Worm (Caenorhabditis elegans) whole organism, L4 larva: ENCODE data around the gene tiar-2.

Experiments used
- F49E8.2 ChIP-seq: sonication (generic microtip); optimal IDR thresholded peaks from 2 replicates; lab custom pipeline; 2016; ENCODE audit warnings: missing compliant biosample characterization, mild to moderate bottlenecking, missing genetic modification characterization, borderline replicate concordance
- T20F7.1 ChIP-seq: fragments of 200-800 bp; sonication (Bioruptor generic); optimal IDR thresholded peaks from 2 replicates; lab custom pipeline; 2018; ENCODE audit warnings: mild to moderate bottlenecking, missing genetic modification characterization, missing compliant biosample characterization
- Y48G9A.11 ChIP-seq: fragments of 200-800 bp; sonication (Bioruptor generic); IDR thresholded peaks from 2 replicates; pipeline ENCODE4 v1.3.6; 2022; ENCODE audit warnings: missing genetic modification reagents, missing genetic modification characterization, missing compliant biosample characterization
- Y5F2A.4 ChIP-seq: fragments of 200-800 bp; sonication (Bioruptor generic); optimal IDR thresholded peaks from 2 replicates; lab custom pipeline; 2018; ENCODE audit warnings: mild to moderate bottlenecking, missing genetic modification characterization, missing compliant biosample characterization
- ZK337.2 ChIP-seq: fragments of 200-800 bp; sonication (Bioruptor generic); IDR thresholded peaks from 2 replicates; pipeline ENCODE4 v1.3.6; 2022; ENCODE audit warnings: missing genetic modification reagents, missing genetic modification characterization, missing compliant biosample characterization
- aha-1 ChIP-seq: fragments of 150-350 bp; peaks from one replicate; lab custom pipeline; 2014; ENCODE audit warnings: missing biosample characterization, missing genetic modification characterization
- ces-1 ChIP-seq: fragments of 150-350 bp; sonication (generic microtip); optimal IDR thresholded peaks from 4 replicates; lab custom pipeline; 2014; ENCODE audit warnings: missing biosample characterization, missing genetic modification reagents, missing genetic modification characterization
- cey-2 ChIP-seq: sonication (generic microtip); optimal IDR thresholded peaks from 3 replicates; lab custom pipeline; 2017; ENCODE audit warnings: missing genetic modification characterization, mild to moderate bottlenecking, missing compliant biosample characterization, antibody characterized with exemption, borderline replicate concordance; ENCODE audit not compliant: insufficient read depth
- ctbp-1 ChIP-seq: fragments of 200-800 bp; sonication (Bioruptor generic); IDR thresholded peaks from 2 replicates; pipeline ENCODE4 v1.3.6; 2022; ENCODE audit warnings: missing genetic modification reagents, missing genetic modification characterization, missing compliant biosample characterization
- daf-16 ChIP-seq, 3 experiments: sonication (generic microtip); optimal IDR thresholded peaks; 2 replicates each; lab custom pipeline; 2016 to 2017; ENCODE audit warnings: missing genetic modification characterization in 3 of 3, missing genetic modification reagents in 3 of 3, mild to moderate bottlenecking in 2 of 3, missing compliant biosample characterization in 2 of 3, missing biosample characterization in 1 of 3, moderate library complexity in 1 of 3
- dmd-6 ChIP-seq: fragments of 200-800 bp; sonication (Bioruptor generic); IDR thresholded peaks from 2 replicates; pipeline ENCODE4 v1.3.6; 2022; ENCODE audit warnings: missing genetic modification reagents, missing genetic modification characterization, missing compliant biosample characterization
- dmd-8 ChIP-seq: fragments of 200-800 bp; sonication (Bioruptor generic); IDR thresholded peaks from 2 replicates; pipeline ENCODE4 v1.3.6; 2022; ENCODE audit warnings: missing genetic modification characterization, missing compliant biosample characterization
- dmd-9 ChIP-seq: fragments of 200-800 bp; sonication (Bioruptor generic); IDR thresholded peaks from 2 replicates; pipeline ENCODE4 v1.3.6; 2022; ENCODE audit warnings: missing genetic modification reagents, missing genetic modification characterization, missing compliant biosample characterization
- duxl-1 ChIP-seq: sonication (generic microtip); optimal IDR thresholded peaks from 2 replicates; lab custom pipeline; 2016; ENCODE audit warnings: mild to moderate bottlenecking, missing genetic modification characterization, moderate library complexity, missing compliant biosample characterization; ENCODE audit not compliant: poor library complexity
- dve-1 ChIP-seq: sonication (generic microtip); optimal IDR thresholded peaks from 2 replicates; lab custom pipeline; 2017; ENCODE audit warnings: antibody characterized with exemption, mild to moderate bottlenecking, missing genetic modification characterization, missing compliant biosample characterization; ENCODE audit not compliant: insufficient read depth
- egl-43 ChIP-seq: fragments of 200-800 bp; sonication (Bioruptor generic); IDR thresholded peaks from 2 replicates; pipeline ENCODE4 v1.3.6; 2022; ENCODE audit warnings: missing genetic modification reagents, missing genetic modification characterization, missing compliant biosample characterization
- gei-8 ChIP-seq: fragments of 200-800 bp; sonication (Bioruptor generic); optimal IDR thresholded peaks from 2 replicates; lab custom pipeline; 2018; ENCODE audit warnings: mild to moderate bottlenecking, missing genetic modification characterization, missing compliant biosample characterization
- hif-1 ChIP-seq, 2 experiments: sonication (generic microtip); optimal IDR thresholded peaks; 2 replicates each; lab custom pipeline; 2016 to 2017; ENCODE audit warnings: missing compliant biosample characterization in 2 of 2, missing genetic modification characterization in 2 of 2, missing genetic modification reagents in 2 of 2, missing genotype in 2 of 2, mild to moderate bottlenecking in 1 of 2
- hmg-1.1 ChIP-seq: fragments of 200-800 bp; sonication (Bioruptor generic); IDR thresholded peaks from 2 replicates; pipeline ENCODE4 v1.3.6; 2022; ENCODE audit warnings: missing genetic modification reagents, missing genetic modification characterization, missing compliant biosample characterization
- jun-1 ChIP-seq: fragments of 150-350 bp; optimal IDR thresholded peaks from 2 replicates; lab custom pipeline; 2014; ENCODE audit warnings: missing biosample characterization, missing genetic modification reagents, missing genetic modification characterization
- lin-1 ChIP-seq: fragments of 200-800 bp; sonication (Bioruptor generic); IDR thresholded peaks from 2 replicates; pipeline ENCODE4 v1.3.6; 2022; ENCODE audit warnings: missing genetic modification reagents, missing genetic modification characterization, missing compliant biosample characterization
- lin-29 ChIP-seq: fragments of 200-800 bp; sonication (Bioruptor generic); IDR thresholded peaks from 2 replicates; pipeline ENCODE4 v1.3.6; 2022; ENCODE audit warnings: missing genetic modification reagents, missing genetic modification characterization, missing compliant biosample characterization
- lin-38 ChIP-seq: fragments of 200-800 bp; sonication (Bioruptor generic); IDR thresholded peaks from 2 replicates; pipeline ENCODE4 v1.3.6; 2022; ENCODE audit warnings: missing genetic modification reagents, missing genetic modification characterization, missing compliant biosample characterization
- lsy-2 ChIP-seq, 2 experiments: fragments of 150-350 bp in 1 of 2; sonication (generic microtip) in 1 of 2; optimal IDR thresholded peaks; 2 replicates each; lab custom pipeline; 2014 to 2017; ENCODE audit warnings: missing biosample characterization in 2 of 2, missing genetic modification characterization in 2 of 2
- madf-5 ChIP-seq, 2 experiments: fragments of 200-800 bp; sonication (Bioruptor generic); IDR thresholded peaks; 2 replicates each; pipeline ENCODE4 v1.3.6; 2022; ENCODE audit warnings: missing compliant biosample characterization in 2 of 2, missing genetic modification characterization in 2 of 2
- mdl-1 ChIP-seq, 2 experiments: fragments of 150-350 bp in 1 of 2; sonication (generic microtip) in 1 of 2; optimal IDR thresholded peaks; 2 replicates each; lab custom pipeline; 2014 to 2017; ENCODE audit warnings: missing biosample characterization in 2 of 2, missing genetic modification characterization in 2 of 2
- mdt-29 ChIP-seq: fragments of 200-800 bp; sonication (Bioruptor generic); IDR thresholded peaks from 2 replicates; pipeline ENCODE4 v1.3.6; 2022; ENCODE audit warnings: missing genetic modification reagents, missing genetic modification characterization, missing compliant biosample characterization
- nhr-102 ChIP-seq: sonication (generic microtip); optimal IDR thresholded peaks from 2 replicates; lab custom pipeline; 2016; ENCODE audit warnings: mild to moderate bottlenecking, missing genetic modification characterization, moderate library complexity, missing compliant biosample characterization
- nhr-11 ChIP-seq: fragments of 150-350 bp; optimal IDR thresholded peaks from 2 replicates; lab custom pipeline; 2014; ENCODE audit warnings: missing biosample characterization, missing genetic modification characterization
- nhr-111 ChIP-seq: fragments of 200-800 bp; sonication (Bioruptor generic); optimal IDR thresholded peaks from 2 replicates; lab custom pipeline; 2018; ENCODE audit warnings: mild to moderate bottlenecking, missing genetic modification characterization, missing compliant biosample characterization
- nhr-28 ChIP-seq: fragments of 150-350 bp; optimal IDR thresholded peaks from 2 replicates; lab custom pipeline; 2014; ENCODE audit warnings: missing biosample characterization, missing genetic modification characterization
- nhr-6 ChIP-seq: fragments of 150-350 bp; optimal IDR thresholded peaks from 2 replicates; lab custom pipeline; 2014; ENCODE audit warnings: missing biosample characterization, missing genetic modification characterization
- pqm-1 ChIP-seq: sonication (generic microtip); optimal IDR thresholded peaks from 2 replicates; lab custom pipeline; 2017; ENCODE audit warnings: missing biosample characterization, missing genetic modification characterization
- rbr-2 ChIP-seq: sonication (generic microtip); optimal IDR thresholded peaks from 2 replicates; lab custom pipeline; 2016; ENCODE audit warnings: missing genotype, missing genetic modification characterization, missing compliant biosample characterization
- saeg-2 ChIP-seq: fragments of 200-800 bp; sonication (Bioruptor generic); IDR thresholded peaks from 2 replicates; pipeline ENCODE4 v1.3.6; 2022; ENCODE audit warnings: missing genetic modification reagents, missing genetic modification characterization, missing compliant biosample characterization
- set-16 ChIP-seq: fragments of 200-800 bp; sonication (Bioruptor generic); IDR thresholded peaks from 2 replicates; pipeline ENCODE4 v1.3.6; 2022; ENCODE audit warnings: missing genetic modification reagents, missing genetic modification characterization, missing compliant biosample characterization
- spr-1 ChIP-seq: sonication (generic microtip); optimal IDR thresholded peaks from 2 replicates; lab custom pipeline; 2016; ENCODE audit warnings: mild to moderate bottlenecking, missing genetic modification characterization, missing compliant biosample characterization
- spr-3 ChIP-seq: fragments of 200-800 bp; sonication (Bioruptor generic); optimal IDR thresholded peaks from 2 replicates; lab custom pipeline; 2018; ENCODE audit warnings: mild to moderate bottlenecking, missing genetic modification characterization, missing compliant biosample characterization
- tra-1 ChIP-seq: fragments of 200-800 bp; sonication (Bioruptor generic); IDR thresholded peaks from 2 replicates; pipeline ENCODE4 v1.3.6; 2022; ENCODE audit warnings: missing genetic modification reagents, missing genetic modification characterization, missing compliant biosample characterization
- vab-7 ChIP-seq: fragments of 200-800 bp; sonication (Bioruptor generic); IDR thresholded peaks from 2 replicates; pipeline ENCODE4 v1.3.6; 2022; ENCODE audit warnings: missing genetic modification reagents, missing genetic modification characterization, missing compliant biosample characterization
- zfp-3 ChIP-seq: fragments of 200-800 bp; sonication (Bioruptor generic); conservative IDR thresholded peaks from 2 replicates; pipeline ENCODE4 v1.3.6; 2022; ENCODE audit warnings: missing genetic modification reagents, missing genetic modification characterization, missing compliant biosample characterization
- zip-11 ChIP-seq: fragments of 200-800 bp; sonication (Bioruptor generic); IDR thresholded peaks from 2 replicates; pipeline ENCODE4 v1.3.6; 2022; ENCODE audit warnings: missing genetic modification characterization, missing compliant biosample characterization
- zip-2 ChIP-seq: fragments of 150-350 bp; optimal IDR thresholded peaks from 2 replicates; lab custom pipeline; 2014; ENCODE audit warnings: missing biosample characterization, missing genetic modification characterization
- ztf-7 ChIP-seq: fragments of 150-350 bp; optimal IDR thresholded peaks from 2 replicates; lab custom pipeline; 2014; ENCODE audit warnings: missing biosample characterization, missing genetic modification characterization

The tiar-2 gene

DNA sequence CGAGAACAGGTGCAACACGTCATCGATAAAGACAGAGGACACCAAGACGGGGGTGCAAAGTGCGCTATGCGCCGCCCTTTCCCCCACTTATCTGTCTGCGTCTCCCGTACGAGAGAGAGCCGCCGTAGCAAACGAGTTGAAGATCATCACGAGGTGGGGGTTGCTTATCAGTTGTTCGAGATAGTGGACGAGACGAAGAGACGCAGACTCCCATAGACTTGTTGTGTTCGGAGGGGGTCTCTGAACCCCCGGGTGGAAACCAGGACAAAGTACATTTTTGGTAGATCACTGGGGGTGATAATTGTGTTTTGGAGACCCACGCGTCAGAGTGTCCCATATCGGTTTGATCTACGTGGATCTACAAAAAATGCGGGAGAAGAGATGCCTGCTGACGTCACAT lies 30.3 kb downstream of the tiar-2 start (continued):
- TF ChIP-seq pqm-1 (tag; lab: Kevin White, UChicago): peak; percentile 16
- peak; percentile 96 for TF ChIP-seq dve-1 (tag; lab: Kevin White, UChicago)
- TF ChIP-seq lin-38: peak; percentile 74
- TF ChIP-seq mdt-29 (GFP tag; lab: Robert Waterston, UW): peak; percentile 94
- no peak for TF ChIP-seq ZK337.2 (GFP tag; lab: Robert Waterston, UW)
- peak; percentile 89 for TF ChIP-seq nhr-11 (tag; lab: Kevin White, UChicago)
- peak; percentile 48 for TF ChIP-seq gei-8 (GFP tag; lab: Kevin White, UChicago)
- TF ChIP-seq daf-16 (GFP tag; optimal IDR thresholded peaks at IDR 0.05; lab: Kevin White, UChicago): peak; percentile 66 to 92
- peak; percentile 89 for TF ChIP-seq daf-16 (tag; optimal IDR thresholded peaks at IDR 0.05; lab: Kevin White, UChicago)
- TF ChIP-seq nhr-6: peak; percentile 84
- no peak for TF ChIP-seq lin-29 (GFP tag; lab: Robert Waterston, UW)
- peak; percentile 94 for TF ChIP-seq lin-1 (GFP tag; lab: Robert Waterston, UW)
- peak; percentile 83; the same call in 1 of the 2 replicates for TF ChIP-seq tra-1 (GFP tag; lab: Robert Waterston, UW)
- no peak for TF ChIP-seq F49E8.2
- TF ChIP-seq duxl-1 (tag; lab: Kevin White, UChicago): peak; percentile 46
- TF ChIP-seq nhr-111 (GFP tag; lab: Kevin White, UChicago): no peak
- TF ChIP-seq rbr-2 (tag; lab: Kevin White, UChicago): peak; percentile 58
- peak; percentile 80 for TF ChIP-seq spr-3 (GFP tag; lab: Kevin White, UChicago)
- peak; percentile 89 for TF ChIP-seq saeg-2 (GFP tag; lab: Robert Waterston, UW)
- peak; percentile 72 for TF ChIP-seq spr-1
- no peak for TF ChIP-seq vab-7 (GFP tag; lab: Robert Waterston, UW)
- TF ChIP-seq zip-11 (GFP tag; lab: Robert Waterston, UW): no peak
- TF ChIP-seq hmg-1.1 (GFP tag; lab: Robert Waterston, UW): peak; percentile 74
- peak; percentile 16 for TF ChIP-seq ztf-7 (tag; lab: Kevin White, UChicago)
- TF ChIP-seq Y5F2A.4: no peak
- TF ChIP-seq set-16: peak; percentile 89
- TF ChIP-seq Y48G9A.11: no peak
- TF ChIP-seq dmd-8: no peak
- no peak for TF ChIP-seq zip-2 (tag; lab: Kevin White, UChicago)
- TF ChIP-seq aha-1 (tag; lab: Kevin White, UChicago): peak; percentile 97
- TF ChIP-seq ces-1 (GFP tag; lab: Kevin White, UChicago): no peak
- peak; percentile 22 for TF ChIP-seq cey-2 (tag; lab: Kevin White, UChicago)
- peak; percentile 56 for TF ChIP-seq jun-1 (tag; lab: Kevin White, UChicago)
- TF ChIP-seq dmd-6: peak; percentile 96
- TF ChIP-seq zfp-3: peak; percentile 69; the same call in 1 of the 2 replicates
- TF ChIP-seq dmd-9: peak; percentile 11; the same call in 1 of the 2 replicates
- peak in 1 of 2 experiments; percentile 73 for TF ChIP-seq hif-1 (tag; optimal IDR thresholded peaks at IDR 0.05; lab: Kevin White, UChicago)
- TF ChIP-seq egl-43 (GFP tag; lab: Robert Waterston, UW): peak; percentile 61
- TF ChIP-seq lsy-2 (tag; optimal IDR thresholded peaks at IDR 0.05; lab: Kevin White, UChicago): peak; percentile 33 to 76
- no peak for TF ChIP-seq T20F7.1 (GFP tag; lab: Kevin White, UChicago)

- TF ChIP-seq mdl-1 (tag; optimal IDR thresholded peaks at IDR 0.05; lab: Kevin White, UChicago) (no peak), nhr-28 (tag; lab: Kevin White, UChicago) (peak; percentile 13), daf-16 (GFP tag; optimal IDR thresholded peaks at IDR 0.05; lab: Kevin White, UChicago) (no peak), daf-16 (tag; optimal IDR thresholded peaks at IDR 0.05; lab: Kevin White, UChicago) (no peak), zip-2 (tag; lab: Kevin White, UChicago) (no peak), mdt-29 (GFP tag; lab: Robert Waterston, UW) (peak; percentile 56; the same call in 1 of the 2 replicates), nhr-111 (GFP tag; lab: Kevin White, UChicago) (no peak), Y5F2A.4 (no peak), ztf-7 (tag; lab: Kevin White, UChicago) (no peak), madf-5 (GFP tag; IDR thresholded peaks at IDR 0.05; lab: Robert Waterston, UW) (no peak), dmd-8 (no peak), nhr-102 (tag; lab: Kevin White, UChicago) (no peak), ctbp-1 (GFP tag; lab: Robert Waterston, UW) (0 out of 2 replicates have a peak, but pooled peaks have one; percentile 8), lin-38 (no peak)
These were observed 30.9 kb downstream of the tiar-2 start for ce11 chrII:12799364-12799763.
